Worm (Caenorhabditis elegans) whole organism, mixed stage, embryonic: Measurements from ENCODE around the gene ccnk-1.

Source experiments
- nhr-28 ChIP-seq: fragments of 150-350 bp; optimal IDR thresholded peaks from 2 replicates; lab custom pipeline; 2014; ENCODE audit warnings: missing biosample characterization, missing genetic modification characterization
- pha-4 ChIP-seq: fragments of 150-350 bp; optimal IDR thresholded peaks from 2 replicates; lab custom pipeline; 2018; ENCODE audit warnings: missing biosample characterization, missing genetic modification reagents, missing genetic modification characterization
- snpc-4 ChIP-seq: fragments of 150-350 bp; optimal IDR thresholded peaks from 2 replicates; lab custom pipeline; 2014; ENCODE audit warnings: missing biosample characterization, missing genetic modification characterization
- ztf-11 ChIP-seq: fragments of 150-350 bp; optimal IDR thresholded peaks from 2 replicates; lab custom pipeline; 2014; ENCODE audit warnings: missing biosample characterization, missing genetic modification characterization

DNA sequence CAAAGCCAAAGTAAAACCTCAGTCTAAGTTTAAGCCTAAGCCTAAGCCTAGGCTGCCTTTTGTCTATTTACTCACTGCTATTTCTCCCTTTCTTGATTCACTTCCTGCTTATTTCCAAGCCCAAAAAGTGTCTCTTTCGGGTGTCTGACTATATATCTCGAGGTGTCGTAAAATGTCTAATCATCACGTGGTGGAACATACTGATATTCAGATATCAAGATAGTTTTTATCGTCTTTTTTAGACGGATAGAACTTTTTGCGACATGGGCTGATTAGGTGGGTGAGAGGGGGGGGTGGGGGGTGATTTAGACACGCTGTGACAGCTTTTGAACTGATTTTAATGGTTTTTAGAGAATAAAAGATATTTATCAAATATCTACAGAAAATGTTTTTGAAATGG, 44.6 kb downstream of the ccnk-1 start:
- no peak for TF ChIP-seq ztf-11 (tag; lab: Kevin White, UChicago)
- TF ChIP-seq snpc-4 (tag; lab: Kevin White, UChicago), result no peak
- TF ChIP-seq pha-4, result no peak
- TF ChIP-seq nhr-28 (tag; lab: Kevin White, UChicago), result no peak
